Fruit fly (Drosophila melanogaster): Measurements from ENCODE around the gene Ran.

Gene Ran

DNA sequence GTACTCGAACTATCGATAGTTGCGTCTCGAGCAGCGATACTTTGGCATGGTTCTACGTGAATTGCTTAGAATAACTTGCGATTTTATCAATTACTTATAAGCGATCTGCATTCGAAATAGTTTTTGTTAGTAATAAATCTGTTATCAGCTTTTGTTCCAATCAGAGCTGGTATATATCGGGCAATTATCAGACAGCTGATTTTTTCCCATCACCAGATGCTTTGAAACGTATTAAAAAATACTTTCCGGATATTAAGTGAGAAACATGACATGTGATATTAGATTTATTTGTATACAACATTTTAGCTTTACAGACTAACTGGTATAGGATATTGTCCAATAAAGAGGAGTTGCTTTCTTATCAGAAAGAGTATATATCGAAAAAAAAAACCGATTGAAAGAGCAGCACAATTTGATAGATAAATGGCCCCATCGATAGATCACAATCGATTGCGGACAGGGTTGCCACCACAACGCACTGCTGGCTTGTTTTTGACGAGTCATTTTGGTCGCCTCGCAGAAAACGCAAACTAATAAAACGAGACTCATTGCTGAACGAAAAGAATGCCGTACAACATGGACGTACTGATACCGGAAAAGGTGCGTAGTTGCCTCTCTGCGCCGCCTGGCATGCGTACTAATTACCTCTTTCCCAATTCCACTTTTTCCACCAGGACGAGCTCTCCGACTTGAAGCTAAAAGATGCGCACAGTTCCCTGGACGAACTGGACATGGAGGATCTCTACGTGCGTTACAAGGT lies 23.6 kb downstream of the Ran start, which contains the start of gene Rpt3 (continued):
- TF ChIP-seq ewg (GFP tag; optimal IDR thresholded peaks at IDR 0.05) (no peak), NfI (GFP tag; optimal IDR thresholded peaks at IDR 0.05) (no peak), TFAM (GFP tag; optimal IDR thresholded peaks at IDR 0.05) (no peak), Neu2 (GFP tag; optimal IDR thresholded peaks at IDR 0.05; ENCODE audit: borderline replicate concordance) (no peak), Jarid2 (GFP tag; optimal IDR thresholded peaks at IDR 0.05) (no peak), zf30C (GFP tag; optimal IDR thresholded peaks at IDR 0.05) (no peak), bab2 (GFP tag; optimal IDR thresholded peaks at IDR 0.05) (no peak), Aef1 (GFP tag; IDR thresholded peaks at IDR 0.05) (0 out of 3 replicates have a peak, but pooled peaks have one; percentile 12), CG16813 (GFP tag; IDR thresholded peaks at IDR 0.05; ENCODE audit: partially characterized antibody) (peak; percentile 85), grn (GFP tag; optimal IDR thresholded peaks at IDR 0.05) (peak; percentile 32), CG17802 (tag; optimal IDR thresholded peaks at IDR 0.05) (no peak), so (GFP tag; IDR thresholded peaks at IDR 0.05) (no peak), en (GFP tag; optimal IDR thresholded peaks at IDR 0.05) (no peak), Lpt (GFP tag; optimal IDR thresholded peaks at IDR 0.05) (no peak), tin (GFP tag; optimal IDR thresholded peaks at IDR 0.05) (no peak), CG16815 (GFP tag; optimal IDR thresholded peaks at IDR 0.05) (no peak), cas (GFP tag; IDR thresholded peaks at IDR 0.05) (no peak), CG2116 (GFP tag; optimal IDR thresholded peaks at IDR 0.05) (peak; percentile 67), esg (GFP tag; conservative IDR thresholded peaks at IDR 0.05) (no peak), stwl (tag; optimal IDR thresholded peaks at IDR 0.05) (peak; percentile 53), CG6683 (GFP tag; optimal IDR thresholded peaks at IDR 0.05) (no peak), da (GFP tag; optimal IDR thresholded peaks at IDR 0.05) (no peak), BtbVII (GFP tag; optimal IDR thresholded peaks at IDR 0.05) (no peak), sqz (GFP tag; optimal IDR thresholded peaks at IDR 0.05) (no peak), Sox100B (GFP tag; optimal IDR thresholded peaks at IDR 0.05) (no peak), insv (GFP tag; optimal IDR thresholded peaks at IDR 0.05) (peak; percentile 66 to 96), tio (GFP tag; optimal IDR thresholded peaks at IDR 0.05) (no peak), fu2 (GFP tag; optimal IDR thresholded peaks at IDR 0.05) (no peak), CG4854 (GFP tag; optimal IDR thresholded peaks at IDR 0.05) (no peak), CkIIα-i1 (GFP tag; IDR thresholded peaks at IDR 0.05) (no peak), Meics (GFP tag; optimal IDR thresholded peaks at IDR 0.05) (no peak), Dp (GFP tag; optimal IDR thresholded peaks at IDR 0.05) (peak; percentile 15), kah (GFP tag; optimal IDR thresholded peaks at IDR 0.05) (no peak), tap (tag; optimal IDR thresholded peaks at IDR 0.05) (no peak), dmrt11E (tag; optimal IDR thresholded peaks at IDR 0.05) (no peak), CG4424 (GFP tag; optimal IDR thresholded peaks at IDR 0.05) (no peak), salm (tag; optimal IDR thresholded peaks at IDR 0.05) (no peak), Ets97D (GFP tag; optimal IDR thresholded peaks at IDR 0.05) (peak; percentile 65), CG3847 (GFP tag; IDR thresholded peaks at IDR 0.05) (no peak), knrl (GFP tag; IDR thresholded peaks at IDR 0.05; ENCODE audit: partially characterized antibody) (peak; percentile 83), az2 (GFP tag; optimal IDR thresholded peaks at IDR 0.05) (no peak), rib (GFP tag; IDR thresholded peaks at IDR 0.05) (no peak), CG1529 (GFP tag; optimal IDR thresholded peaks at IDR 0.05) (no peak), wor (GFP tag; IDR thresholded peaks at IDR 0.05) (no peak), nom (GFP tag; optimal IDR thresholded peaks at IDR 0.05) (no peak), CG15696 (tag; optimal IDR thresholded peaks at IDR 0.05) (no peak), vfl (GFP tag; optimal IDR thresholded peaks at IDR 0.05) (no peak), CG9876 (GFP tag; optimal IDR thresholded peaks at IDR 0.05) (no peak), Six4 (GFP tag; optimal IDR thresholded peaks at IDR 0.05) (no peak), CG9932 (GFP tag; IDR thresholded peaks at IDR 0.05) (0 out of 2 replicates have a peak, but pooled peaks have one; percentile 18)

All from whole organism, embryonic.